Worm (Caenorhabditis elegans) whole organism, L1 larva: ENCODE results near the gene EGAP2.1.
A peak's percentile ranks its signal among the peaks of the same experiment; 100 is the strongest.

Experiments
- ceh-82 ChIP-seq, 3 experiments: fragments of 150-350 bp in 1 of 3; sonication (generic microtip) in 2 of 3; optimal IDR thresholded peaks; 2 replicates each; lab custom pipeline; 2014 to 2017; ENCODE audit warnings: missing biosample characterization in 3 of 3, missing genetic modification characterization in 3 of 3
- egl-27 ChIP-seq, 2 experiments: fragments of 150-350 bp in 1 of 2; sonication (generic microtip); optimal IDR thresholded peaks; 3 replicates each; lab custom pipeline; 2017 to 2018; ENCODE audit warnings: missing biosample characterization in 2 of 2, missing genetic modification characterization in 2 of 2, missing genetic modification reagents in 2 of 2
- elt-2 ChIP-seq: sonication (generic microtip); optimal IDR thresholded peaks from 2 replicates; lab custom pipeline; 2016; ENCODE audit warnings: missing genetic modification characterization, mild to moderate bottlenecking, inconsistent platforms, missing compliant biosample characterization, missing genetic modification reagents
- lin-14 ChIP-seq: fragments of 200-800 bp; sonication (Bioruptor generic); optimal IDR thresholded peaks from 2 replicates; lab custom pipeline; 2018; ENCODE audit warnings: mild to moderate bottlenecking, missing genetic modification characterization, moderate library complexity, missing compliant biosample characterization
- nhr-71 ChIP-seq: sonication (generic microtip); optimal IDR thresholded peaks from 2 replicates; lab custom pipeline; 2016; ENCODE audit warnings: mild to moderate bottlenecking, missing genetic modification characterization, moderate library complexity, missing compliant biosample characterization

- TF ChIP-seq elt-2 (tag; lab: Kevin White, UChicago) (no peak), ceh-82 (tag; optimal IDR thresholded peaks at IDR 0.05; lab: Kevin White, UChicago) (no peak), lin-14 (GFP tag; lab: Kevin White, UChicago) (peak; percentile 18), nhr-71 (tag; lab: Kevin White, UChicago) (peak; percentile 44), egl-27 (tag; optimal IDR thresholded peaks at IDR 0.05; lab: Kevin White, UChicago) (no peak)
These were observed 48.0 kb upstream of the EGAP2.1 start for ce11 chrII:5183207-5183606.
